Worm (Caenorhabditis elegans): ENCODE results near the gene toh-1.
A peak's percentile ranks its signal among the peaks of the same experiment; 100 is the strongest.

toh-1 gene

ce11 chrIII:3773173-3773572, 35.7 kb downstream of the toh-1 start, which contains the start of gene lec-4 (continued):
- TF ChIP-seq tbx-2 (tag; optimal IDR thresholded peaks at IDR 0.05) (no peak), aly-2 (tag; optimal IDR thresholded peaks at IDR 0.05) (no peak), ceh-9 (tag; optimal IDR thresholded peaks at IDR 0.05) (no peak)

DNA sequence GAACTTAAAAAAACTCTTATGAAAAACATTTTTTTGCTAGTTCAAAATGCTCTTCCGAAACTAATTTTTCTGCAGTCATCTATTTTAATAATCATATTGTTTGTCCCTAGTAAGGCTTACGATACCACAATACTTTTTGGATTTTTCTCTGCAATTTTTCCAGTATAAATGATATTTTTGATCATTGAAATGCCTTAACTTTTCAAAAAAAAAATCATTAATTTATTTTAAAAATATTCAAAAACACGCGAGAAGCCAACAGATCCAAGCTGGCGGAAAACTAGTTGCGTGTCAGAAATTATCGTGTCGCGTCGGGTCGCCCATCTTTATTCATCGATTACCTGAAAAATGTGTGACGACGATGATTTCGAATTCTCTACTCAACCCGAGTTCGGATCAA, 40.6 kb downstream of the toh-1 start, which contains the start of gene gmeb-3:
gmeb-3 (plus strand) TSS at position 301 of the 400 bp plus-strand sequence.
- no peak for TF ChIP-seq nhr-23 (tag; optimal IDR thresholded peaks at IDR 0.05)
- TF ChIP-seq elt-3 (tag; optimal IDR thresholded peaks at IDR 0.05): no peak
- TF ChIP-seq daf-12 (tag; optimal IDR thresholded peaks at IDR 0.05): no peak
- no peak for TF ChIP-seq ceh-82 (tag; optimal IDR thresholded peaks at IDR 0.05)
- no peak for TF ChIP-seq lin-15B (tag; optimal IDR thresholded peaks at IDR 0.05)
- TF ChIP-seq mdl-1 (tag; optimal IDR thresholded peaks at IDR 0.05): no peak
- TF ChIP-seq skn-1 (tag; optimal IDR thresholded peaks at IDR 0.05): no peak

ce11 chrIII:3765460-3765859, 43.4 kb downstream of the toh-1 start, which contains the start of gene C44F1.1:
Gene C44F1.1, minus strand, starts transcription at chrIII:3765560.
- TF ChIP-seq egl-27 (tag; optimal IDR thresholded peaks at IDR 0.05) (no peak), pqm-1 (tag; optimal IDR thresholded peaks at IDR 0.05) (no peak), unc-62 (GFP tag; optimal IDR thresholded peaks at IDR 0.05) (no peak), unc-39 (tag; optimal IDR thresholded peaks at IDR 0.05) (no peak)

- TF ChIP-seq ztf-4 (tag; optimal IDR thresholded peaks at IDR 0.05) (no peak), snpc-4 (tag; optimal IDR thresholded peaks at IDR 0.05) (peak; percentile 34), skn-1 (tag; optimal IDR thresholded peaks at IDR 0.05) (no peak), ceh-28 (tag; optimal IDR thresholded peaks at IDR 0.05) (no peak)
Measured at ce11 chrIII:3764584-3764983, 44.2 kb downstream of the toh-1 start.

DNA sequence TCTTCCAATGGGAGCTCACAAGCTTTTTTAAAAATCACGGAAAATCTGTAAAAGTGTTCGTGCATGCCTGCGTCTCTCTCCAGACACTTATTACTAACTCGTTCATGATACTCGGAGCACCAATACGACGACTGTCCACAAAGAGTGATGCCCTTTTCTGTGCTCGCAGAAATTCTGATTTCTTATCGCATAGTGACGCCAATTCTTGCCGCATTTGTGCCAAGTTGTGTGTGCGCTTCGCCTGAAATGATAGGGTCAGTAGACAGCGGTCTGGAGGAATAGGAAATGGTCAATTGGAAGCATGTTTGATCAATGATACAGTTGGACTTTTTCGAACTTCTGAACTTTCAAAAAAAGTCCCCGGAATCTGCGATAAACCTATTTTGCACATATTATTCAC, 44.8 kb downstream of the toh-1 start:
- peak; percentile 66 for TF ChIP-seq elt-2 (tag; optimal IDR thresholded peaks at IDR 0.05)
- no peak for TF ChIP-seq aly-2 (tag; optimal IDR thresholded peaks at IDR 0.05)
- TF ChIP-seq pqm-1 (tag; optimal IDR thresholded peaks at IDR 0.05): peak; percentile 66

ce11 chrIII:3759312-3759711, 49.5 kb downstream of the toh-1 start, which contains the start of gene arcp-1:
Gene arcp-1, minus strand, starts transcription at chrIII:3759412.
- TF ChIP-seq elt-3 (tag; optimal IDR thresholded peaks at IDR 0.05) (no peak), R02D3.7 (tag; optimal IDR thresholded peaks at IDR 0.05) (no peak), ama-1 (optimal IDR thresholded peaks at IDR 0.05) (no peak), egl-5 (tag; optimal IDR thresholded peaks at IDR 0.05) (no peak), pqm-1 (tag; optimal IDR thresholded peaks at IDR 0.05) (no peak), lin-15B (tag; optimal IDR thresholded peaks at IDR 0.05) (no peak), nfya-1 (tag; optimal IDR thresholded peaks at IDR 0.05; ENCODE audit: insufficient read depth) (no peak), fkh-10 (GFP tag; optimal IDR thresholded peaks at IDR 0.05) (no peak), fkh-2 (tag; optimal IDR thresholded peaks at IDR 0.05) (no peak), snpc-4 (tag; optimal IDR thresholded peaks at IDR 0.05) (no peak), ZK546.5 (tag; optimal IDR thresholded peaks at IDR 0.05) (no peak), ceh-9 (tag; optimal IDR thresholded peaks at IDR 0.05) (no peak), unc-62 (GFP tag; optimal IDR thresholded peaks at IDR 0.05) (no peak), lsy-12 (tag; optimal IDR thresholded peaks at IDR 0.05) (no peak), nhr-76 (tag; optimal IDR thresholded peaks at IDR 0.05) (no peak)

All from whole organism, L3 larva.